Fruit fly (Drosophila melanogaster) S2 (cell line): Measurements from ENCODE around the gene CG14151.

Source experiments
- CG8478 ChIP-seq: fragments of >200 bp; optimal IDR thresholded peaks from 2 replicates; lab custom pipeline; 2018
- CTCF ChIP-seq, 2 experiments: fragments of >200 bp; optimal IDR thresholded peaks; 2 replicates each; lab custom pipeline; 2018

dm6 chr3L:10645965-10646364 is 17.7 kb upstream of the CG14151 start:
- TF ChIP-seq CG8478 (lab: Kevin White, UChicago) (no peak), CTCF (optimal IDR thresholded peaks at IDR 0.05; lab: Kevin White, UChicago) (no peak)
